Fruit fly (Drosophila melanogaster): ENCODE results near the gene CG12994.

Gene CG12994

DNA sequence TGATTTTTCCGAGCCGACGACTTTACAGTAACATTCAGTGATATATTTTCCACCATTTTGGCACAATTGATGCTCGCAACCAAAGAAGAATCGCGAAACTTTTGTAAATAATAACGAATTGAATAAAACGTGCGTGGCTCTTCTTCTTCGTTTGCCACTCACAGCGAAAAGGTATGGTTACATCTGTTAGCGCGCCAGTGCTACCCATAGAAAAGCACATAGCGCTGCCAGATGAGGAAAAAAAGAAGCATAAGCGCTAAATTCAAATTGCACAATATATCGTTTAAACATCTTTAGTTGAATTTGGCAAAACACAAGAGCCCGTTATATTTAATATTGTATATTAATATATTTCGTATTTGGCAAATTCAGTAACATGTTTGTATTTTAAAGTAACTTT, 21.8 kb downstream of the CG12994 start, which contains the start of gene CG8611 (continued):
- TF ChIP-seq CG10209 (GFP tag; optimal IDR thresholded peaks at IDR 0.05) (no peak), slou (GFP tag; optimal IDR thresholded peaks at IDR 0.05) (no peak), CG2889 (GFP tag; IDR thresholded peaks at IDR 0.05) (no peak), lola (GFP tag; optimal IDR thresholded peaks at IDR 0.05) (no peak), CG31365 (tag; optimal IDR thresholded peaks at IDR 0.05) (no peak), H2.0 (GFP tag; IDR thresholded peaks at IDR 0.05) (no peak), CG15514 (GFP tag; optimal IDR thresholded peaks at IDR 0.05) (peak; percentile 28), btn (GFP tag; optimal IDR thresholded peaks at IDR 0.05) (no peak), Pdp1 (GFP tag; optimal IDR thresholded peaks at IDR 0.05) (peak in 1 of 2 experiments; percentile 90), ftz-f1 (GFP tag; optimal IDR thresholded peaks at IDR 0.05) (no peak), CG2202 (tag; optimal IDR thresholded peaks at IDR 0.05) (no peak), ttk (GFP tag; IDR thresholded peaks at IDR 0.05) (no peak), CG13296 (GFP tag; optimal IDR thresholded peaks at IDR 0.05) (no peak), CG6765 (GFP tag; optimal IDR thresholded peaks at IDR 0.05) (no peak), CG10147 (GFP tag; optimal IDR thresholded peaks at IDR 0.05) (no peak), CG32532 (GFP tag; IDR thresholded peaks at IDR 0.05) (no peak), sqz (GFP tag; optimal IDR thresholded peaks at IDR 0.05) (no peak), Adf1 (GFP tag; IDR thresholded peaks at IDR 0.05) (no peak), NC2α (GFP tag; optimal IDR thresholded peaks at IDR 0.05) (no peak), D (optimal IDR thresholded peaks at IDR 0.05) (no peak), D (GFP tag; optimal IDR thresholded peaks at IDR 0.05) (no peak), cwo (GFP tag; optimal IDR thresholded peaks at IDR 0.05) (peak; percentile 52), CG10267 (tag; optimal IDR thresholded peaks at IDR 0.05) (peak; percentile 57), CG14667 (GFP tag; IDR thresholded peaks at IDR 0.05) (no peak), Atf6 (GFP tag; IDR thresholded peaks at IDR 0.05) (no peak), Fer1 (GFP tag; optimal IDR thresholded peaks at IDR 0.05) (no peak), zfh2 (GFP tag; optimal IDR thresholded peaks at IDR 0.05) (no peak), lilli (GFP tag; optimal IDR thresholded peaks at IDR 0.05) (no peak), maf-S (GFP tag; optimal IDR thresholded peaks at IDR 0.05) (no peak), pum (GFP tag; optimal IDR thresholded peaks at IDR 0.05) (no peak), CG17829 (tag; optimal IDR thresholded peaks at IDR 0.05) (peak; percentile 29), Poxn (GFP tag; IDR thresholded peaks at IDR 0.05) (no peak), Neu2 (GFP tag; optimal IDR thresholded peaks at IDR 0.05; ENCODE audit: borderline replicate concordance) (no peak), Blimp-1 (GFP tag; optimal IDR thresholded peaks at IDR 0.05) (no peak), ci (GFP tag; IDR thresholded peaks at IDR 0.05) (no peak), CG13775 (GFP tag; optimal IDR thresholded peaks at IDR 0.05) (no peak), CG9797 (GFP tag; optimal IDR thresholded peaks at IDR 0.05) (no peak), NFAT (GFP tag; IDR thresholded peaks at IDR 0.05) (no peak), sug (tag; optimal IDR thresholded peaks at IDR 0.05) (no peak), dimm (GFP tag; IDR thresholded peaks at IDR 0.05) (no peak), E2f2 (GFP tag; IDR thresholded peaks at IDR 0.05) (peak; percentile 97), NK7.1 (GFP tag; optimal IDR thresholded peaks at IDR 0.05) (no peak), CG9609 (GFP tag; optimal IDR thresholded peaks at IDR 0.05) (no peak), Chrac-16 (GFP tag; optimal IDR thresholded peaks at IDR 0.05) (no peak), CG11093 (GFP tag; IDR thresholded peaks at IDR 0.05) (no peak), shn (GFP tag; optimal IDR thresholded peaks at IDR 0.05) (no peak), sens (GFP tag) (peak; percentile 25), chn (GFP tag; optimal IDR thresholded peaks at IDR 0.05) (no peak), CG6813 (GFP tag; optimal IDR thresholded peaks at IDR 0.05) (no peak), abd-A (tag; optimal IDR thresholded peaks at IDR 0.05) (no peak), esg (GFP tag; conservative IDR thresholded peaks at IDR 0.05) (no peak), CG4282 (GFP tag; optimal IDR thresholded peaks at IDR 0.05) (no peak)
